Worm (Caenorhabditis elegans): ENCODE measurements around the gene R05A10.8.

- no peak for TF ChIP-seq set-16 (GFP tag; IDR thresholded peaks at IDR 0.05)
- no peak for TF ChIP-seq nhr-42 (GFP tag; IDR thresholded peaks at IDR 0.05)
- TF ChIP-seq ceh-82 (tag; optimal IDR thresholded peaks at IDR 0.05): no peak
- no peak for TF ChIP-seq snpc-1.2 (GFP tag; IDR thresholded peaks at IDR 0.05)
- peak; percentile 92 for TF ChIP-seq aha-1 (tag)
Measured at ce11 chrIV:14133400-14133799, 24.6 kb downstream of the R05A10.8 start.

All from whole organism, L4 larva.